Worm (Caenorhabditis elegans) whole organism, L2 larva: ENCODE results near the gene K02E7.10.

Source experiments
- F13H6.1 ChIP-seq: sonication (generic microtip); optimal IDR thresholded peaks from 2 replicates; lab custom pipeline; 2016; ENCODE audit warnings: missing genetic modification characterization, missing compliant biosample characterization
- ama-1 ChIP-seq: fragments of 150-350 bp; optimal IDR thresholded peaks from 2 replicates; lab custom pipeline; 2018; ENCODE audit warnings: inconsistent platforms
- elt-1 ChIP-seq: fragments of 150-350 bp; optimal IDR thresholded peaks from 2 replicates; lab custom pipeline; 2014; ENCODE audit warnings: missing biosample characterization, missing genetic modification characterization
- lin-13 ChIP-seq: fragments of 150-350 bp; optimal IDR thresholded peaks from 2 replicates; lab custom pipeline; 2014; ENCODE audit warnings: missing biosample characterization, missing genetic modification reagents, missing genetic modification characterization
- mdl-1 ChIP-seq, 2 experiments: fragments of 150-350 bp in 1 of 2; sonication (generic microtip) in 1 of 2; optimal IDR thresholded peaks; 2 replicates each; lab custom pipeline; 2017; ENCODE audit warnings: missing biosample characterization in 2 of 2, missing genetic modification characterization in 2 of 2
- nhr-11 ChIP-seq: fragments of 150-350 bp; optimal IDR thresholded peaks from 2 replicates; lab custom pipeline; 2014; ENCODE audit warnings: missing biosample characterization, missing genetic modification characterization
- nhr-77 ChIP-seq: fragments of 150-350 bp; optimal IDR thresholded peaks from 2 replicates; lab custom pipeline; 2014; ENCODE audit warnings: missing biosample characterization, missing genetic modification characterization
- unc-39 ChIP-seq: fragments of 150-350 bp; optimal IDR thresholded peaks from 2 replicates; lab custom pipeline; 2014; ENCODE audit warnings: missing biosample characterization, missing genetic modification characterization
- unc-55 ChIP-seq: fragments of 150-350 bp; sonication (generic microtip); optimal IDR thresholded peaks from 3 replicates; lab custom pipeline; 2014; ENCODE audit warnings: missing biosample characterization, missing genetic modification reagents, missing genetic modification characterization

DNA sequence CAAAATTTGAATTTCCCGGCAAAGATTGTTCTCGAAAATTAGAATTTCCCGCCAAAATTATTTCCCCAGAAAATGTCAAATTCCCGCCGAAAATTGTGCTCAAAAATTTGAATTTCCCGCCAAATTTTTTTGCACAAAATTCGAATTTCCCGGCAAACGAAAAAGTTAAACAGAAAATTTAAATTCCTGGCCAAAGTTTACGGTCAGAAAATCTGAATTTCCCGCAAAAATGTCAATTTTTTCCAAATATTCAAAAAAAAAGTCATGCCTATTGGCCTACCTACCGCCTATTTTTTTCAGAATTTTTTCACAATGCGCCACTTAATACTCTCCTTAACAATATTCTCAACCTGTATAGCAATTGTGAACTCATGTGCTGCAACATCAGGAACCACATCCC, 16.1 kb upstream of the K02E7.10 start, which contains the start of gene K02E7.1:
- TF ChIP-seq unc-55 (GFP tag; lab: Kevin White, UChicago): no peak
- no peak for TF ChIP-seq unc-39 (tag; lab: Kevin White, UChicago)
- TF ChIP-seq mdl-1 (tag; optimal IDR thresholded peaks at IDR 0.05; lab: Kevin White, UChicago): no peak
- no peak for TF ChIP-seq nhr-11 (tag; lab: Kevin White, UChicago)
- no peak for TF ChIP-seq ama-1 (lab: Kevin White, UChicago)
- no peak for TF ChIP-seq F13H6.1
- no peak for TF ChIP-seq lin-13 (GFP tag; lab: Kevin White, UChicago)
- TF ChIP-seq nhr-77: no peak
- TF ChIP-seq elt-1 (tag; lab: Kevin White, UChicago): no peak
